Fruit fly (Drosophila melanogaster) Kc167 (cell line): ENCODE data around the gene meng.

Source experiments
- Sin3A ChIP-seq: fragments of >200 bp; optimal IDR thresholded peaks from 2 replicates; lab custom pipeline; 2018; ENCODE audit warnings: missing external identifiers
- psq ChIP-seq: fragments of >200 bp; optimal IDR thresholded peaks from 2 replicates; lab custom pipeline; 2017; ENCODE audit warnings: missing external identifiers

DNA sequence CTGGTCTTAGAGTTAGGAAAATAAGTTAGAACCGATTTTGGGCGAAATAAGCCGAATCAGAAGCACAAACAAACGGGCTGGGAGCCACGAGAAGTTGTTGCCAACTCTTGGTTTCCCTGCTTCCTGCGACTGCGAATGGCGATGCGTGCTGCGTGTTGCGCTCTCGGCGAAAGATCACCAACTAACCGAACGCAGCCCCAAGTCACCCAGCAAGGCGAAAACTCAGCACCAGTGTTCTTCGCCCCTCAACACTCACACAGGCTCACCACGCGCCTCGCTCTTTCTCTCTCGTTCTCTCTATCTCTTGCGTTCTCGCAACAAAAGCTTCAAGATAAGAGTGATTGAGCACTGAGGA is 44.3 kb downstream of the meng start, which contains the start of gene nrv1:
- TF ChIP-seq psq (no peak), Sin3A (lab: Kevin White, UChicago) (no peak)
